Fruit fly (Drosophila melanogaster): Measurements from ENCODE around the gene PyK.

PyK gene

DNA sequence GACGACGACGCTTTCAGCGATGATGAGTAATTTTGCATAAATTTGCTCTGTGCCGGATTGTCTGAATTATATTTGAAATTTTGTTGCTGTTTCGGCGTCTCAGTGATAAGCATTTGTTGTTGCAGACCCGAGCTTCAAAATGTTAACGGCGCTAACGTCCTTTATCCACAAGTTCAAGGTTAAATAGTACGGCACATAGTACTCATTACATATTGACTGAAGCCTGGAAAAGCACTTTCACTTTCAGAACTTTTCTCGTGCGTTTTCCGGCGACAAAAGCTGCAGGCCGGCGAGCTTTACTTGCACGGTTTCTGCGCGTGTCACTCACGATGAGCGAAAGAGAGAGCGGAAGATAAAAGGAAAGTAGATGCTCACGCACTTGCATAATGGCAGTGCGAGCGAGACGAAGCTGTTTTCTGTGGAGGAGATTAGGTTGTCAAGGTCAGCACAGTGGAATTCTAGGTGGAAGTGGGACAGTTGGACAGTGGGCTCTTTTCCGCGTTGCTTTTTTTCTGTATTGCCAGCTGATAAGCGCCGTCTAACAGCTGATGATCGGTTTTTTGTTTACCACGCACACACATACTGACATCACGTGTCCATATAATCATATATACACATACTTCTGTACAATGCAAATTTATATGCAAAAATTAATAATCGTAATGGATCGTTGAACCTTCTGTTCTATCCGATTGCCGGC lies 891 bp downstream of the PyK start (continued):
- TF ChIP-seq Ptx1 (GFP tag; IDR thresholded peaks at IDR 0.05), result peak; percentile 5; the same call in 1 of the 2 replicates
- TF ChIP-seq CG7928 (GFP tag; optimal IDR thresholded peaks at IDR 0.05), result no peak
- TF ChIP-seq knrl (GFP tag; IDR thresholded peaks at IDR 0.05; ENCODE audit: partially characterized antibody), result peak; percentile 63; the same call in 2 of the 3 replicates
- TF ChIP-seq dati (GFP tag; IDR thresholded peaks at IDR 0.05), result no peak
- no peak for TF ChIP-seq CG17359 (tag; optimal IDR thresholded peaks at IDR 0.05)
- no peak for TF ChIP-seq CG4404 (GFP tag; IDR thresholded peaks at IDR 0.05)
- TF ChIP-seq CG3847 (GFP tag; IDR thresholded peaks at IDR 0.05), result no peak
- TF ChIP-seq Optix (GFP tag; IDR thresholded peaks at IDR 0.05), result no peak
- no peak for TF ChIP-seq dpn (GFP tag; optimal IDR thresholded peaks at IDR 0.05)
- no peak for TF ChIP-seq dm (GFP tag; optimal IDR thresholded peaks at IDR 0.05)
- no peak for TF ChIP-seq Oli (tag; optimal IDR thresholded peaks at IDR 0.05)
- no peak for TF ChIP-seq CG8388 (GFP tag; optimal IDR thresholded peaks at IDR 0.05)
- TF ChIP-seq Mes4 (GFP tag; optimal IDR thresholded peaks at IDR 0.05), result no peak
- TF ChIP-seq CG5245 (GFP tag; optimal IDR thresholded peaks at IDR 0.05), result no peak
- TF ChIP-seq bcd (GFP tag; optimal IDR thresholded peaks at IDR 0.05), result no peak
- TF ChIP-seq Bgb (GFP tag; IDR thresholded peaks at IDR 0.05; ENCODE audit: partially characterized antibody), result peak; percentile 66
- no peak for TF ChIP-seq Hey (tag; optimal IDR thresholded peaks at IDR 0.05)
- TF ChIP-seq CG9876 (GFP tag; optimal IDR thresholded peaks at IDR 0.05), result no peak
- TF ChIP-seq lbe (GFP tag; optimal IDR thresholded peaks at IDR 0.05), result no peak
- no peak for TF ChIP-seq CG7839 (tag; optimal IDR thresholded peaks at IDR 0.05)
- TF ChIP-seq CG11695 (GFP tag; IDR thresholded peaks at IDR 0.05), result no peak
- peak; percentile 93 for TF ChIP-seq CG10321 (GFP tag; IDR thresholded peaks at IDR 0.05)
- no peak for TF ChIP-seq CG2129 (GFP tag; IDR thresholded peaks at IDR 0.05; ENCODE audit: partially characterized antibody)
- no peak for TF ChIP-seq pho (GFP tag; optimal IDR thresholded peaks at IDR 0.05)
- peak; percentile 42; the same call in 1 of the 3 replicates for TF ChIP-seq ase (GFP tag; IDR thresholded peaks at IDR 0.05)
- TF ChIP-seq CG6254 (GFP tag; optimal IDR thresholded peaks at IDR 0.05), result no peak
- TF ChIP-seq CG12155 (GFP tag; optimal IDR thresholded peaks at IDR 0.05), result no peak
- no peak for TF ChIP-seq Deaf1 (tag; optimal IDR thresholded peaks at IDR 0.05)
- TF ChIP-seq MTF-1 (GFP tag; optimal IDR thresholded peaks at IDR 0.05; ENCODE audit: borderline replicate concordance), result no peak
- TF ChIP-seq mam (GFP tag; optimal IDR thresholded peaks at IDR 0.05), result no peak
- no peak for TF ChIP-seq YL-1 (GFP tag; optimal IDR thresholded peaks at IDR 0.05)
- no peak for TF ChIP-seq CG17568 (GFP tag; optimal IDR thresholded peaks at IDR 0.05)
- no peak for TF ChIP-seq NC2β (GFP tag; optimal IDR thresholded peaks at IDR 0.05)
- TF ChIP-seq E2f1 (GFP tag; IDR thresholded peaks at IDR 0.05), result no peak
- TF ChIP-seq Blimp-1 (GFP tag; optimal IDR thresholded peaks at IDR 0.05), result peak; percentile 96
- no peak for TF ChIP-seq Ssrp (tag; optimal IDR thresholded peaks at IDR 0.05)
- TF ChIP-seq Stat92E (GFP tag; optimal IDR thresholded peaks at IDR 0.05), result no peak
- no peak for TF ChIP-seq Rfx (GFP tag; IDR thresholded peaks at IDR 0.05)
- no peak for TF ChIP-seq Tbp (GFP tag; optimal IDR thresholded peaks at IDR 0.05)
- TF ChIP-seq ap (GFP tag; IDR thresholded peaks at IDR 0.05), result no peak
- TF ChIP-seq Oaz (GFP tag; IDR thresholded peaks at IDR 0.05), result no peak
- TF ChIP-seq CG7271 (tag; optimal IDR thresholded peaks at IDR 0.05), result no peak
- TF ChIP-seq HLH3B (GFP tag; IDR thresholded peaks at IDR 0.05), result no peak
- no peak for TF ChIP-seq CG10267 (tag; optimal IDR thresholded peaks at IDR 0.05)
- TF ChIP-seq CG12071 (GFP tag; optimal IDR thresholded peaks at IDR 0.05), result peak; percentile 8
- TF ChIP-seq Eip74EF (GFP tag; optimal IDR thresholded peaks at IDR 0.05), result no peak
- no peak for TF ChIP-seq kay (GFP tag; optimal IDR thresholded peaks at IDR 0.05)
- TF ChIP-seq tio (GFP tag; optimal IDR thresholded peaks at IDR 0.05), result no peak
- TF ChIP-seq CG9817 (tag; optimal IDR thresholded peaks at IDR 0.05), result no peak
- no peak for TF ChIP-seq p53 (GFP tag; optimal IDR thresholded peaks at IDR 0.05)

Measured in whole organism, embryonic.